Worm (Caenorhabditis elegans): ENCODE data around the gene tra-4.

The tra-4 gene

DNA sequence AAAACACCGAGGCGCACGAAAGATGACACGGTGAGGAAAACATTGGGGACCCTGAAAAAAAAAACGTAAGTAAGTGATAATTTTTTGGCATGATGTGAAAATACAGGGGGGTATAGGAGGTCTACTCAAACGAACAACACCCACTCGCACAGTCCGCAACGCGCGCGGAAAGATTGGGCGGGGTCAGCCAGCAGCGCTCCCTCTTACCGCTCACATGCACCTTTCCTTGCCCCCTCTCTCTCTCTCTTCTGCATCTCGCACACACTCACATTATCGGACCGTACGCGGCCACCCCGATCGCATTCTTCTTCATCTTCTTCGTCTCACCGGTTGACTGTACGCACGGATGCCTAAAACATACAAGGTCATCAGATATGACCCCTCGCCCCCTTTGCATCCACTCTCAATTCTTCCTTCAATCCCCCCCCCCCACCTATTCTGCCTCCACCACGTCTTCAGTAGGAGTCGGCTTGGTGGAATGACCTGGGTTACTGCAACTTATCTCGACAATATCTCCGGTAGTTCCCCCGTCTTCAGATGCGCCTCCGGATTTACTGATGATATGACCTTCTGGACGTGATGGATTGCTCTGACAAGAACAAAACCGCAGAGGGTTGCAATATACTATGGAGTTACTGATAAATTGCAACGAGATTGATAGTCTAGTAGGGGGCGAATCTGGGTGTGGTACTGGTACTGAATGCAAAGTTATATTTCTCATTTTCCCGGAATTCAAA lies 22.3 kb upstream of the tra-4 start, which contains the start of gene F53B3.5:
Gene F53B3.5, minus strand, starts transcription at position 51 of the 737 bp plus-strand sequence.
- TF ChIP-seq sea-1 (GFP tag; conservative IDR thresholded peaks at IDR 0.05) (peak; percentile 51; the same call in 1 of the 2 replicates), pes-1 (GFP tag; IDR thresholded peaks at IDR 0.05) (peak; percentile 46; the same call in 1 of the 2 replicates), hmg-4 (GFP tag; optimal IDR thresholded peaks at IDR 0.05) (peak; percentile 92), flt-1 (GFP tag; IDR thresholded peaks at IDR 0.05) (0 out of 2 replicates have a peak, but pooled peaks have one; percentile 12), ceh-13 (GFP tag; optimal IDR thresholded peaks at IDR 0.05) (peak; percentile 12), hnd-1 (tag; optimal IDR thresholded peaks at IDR 0.05) (no peak), ceh-36 (tag; optimal IDR thresholded peaks at IDR 0.05) (no peak), B0310.2 (tag; optimal IDR thresholded peaks at IDR 0.05) (no peak), F13C5.2 (tag; optimal IDR thresholded peaks at IDR 0.05) (peak; percentile 54)

DNA sequence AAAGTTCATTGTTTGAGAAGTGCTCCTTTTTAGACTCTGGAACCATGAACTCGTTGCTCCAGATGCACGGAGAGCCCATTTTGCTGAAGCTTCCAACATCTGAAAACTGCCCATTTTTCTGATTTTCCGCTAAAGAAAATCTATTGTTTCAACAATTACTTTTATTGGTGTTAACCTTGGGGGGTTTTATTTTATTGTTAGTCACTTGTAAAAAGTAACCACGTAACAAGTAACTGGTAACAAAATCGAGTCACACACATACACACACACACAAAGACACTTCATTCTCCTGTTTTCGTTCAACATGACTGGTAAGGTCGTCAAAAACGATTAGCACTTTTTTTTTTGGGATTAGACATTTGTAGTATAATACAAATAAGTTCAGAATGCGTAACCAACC lies 20.0 kb upstream of the tra-4 start:
- TF ChIP-seq B0310.2 (tag; optimal IDR thresholded peaks at IDR 0.05) (no peak), F13C5.2 (tag; optimal IDR thresholded peaks at IDR 0.05) (no peak), ceh-36 (tag; optimal IDR thresholded peaks at IDR 0.05) (no peak), sea-1 (GFP tag; conservative IDR thresholded peaks at IDR 0.05) (no peak), tra-4 (tag; optimal IDR thresholded peaks at IDR 0.05) (no peak), scrt-1 (GFP tag; IDR thresholded peaks at IDR 0.05) (no peak), hnd-1 (tag; optimal IDR thresholded peaks at IDR 0.05) (no peak), ceh-13 (GFP tag; optimal IDR thresholded peaks at IDR 0.05) (no peak), hmbx-1 (tag; optimal IDR thresholded peaks at IDR 0.05) (no peak), tbx-37 (GFP tag; conservative IDR thresholded peaks at IDR 0.05) (no peak), aly-1 (tag; optimal IDR thresholded peaks at IDR 0.05) (no peak), tbx-11 (GFP tag; IDR thresholded peaks at IDR 0.05) (no peak), flt-1 (GFP tag; IDR thresholded peaks at IDR 0.05) (no peak)

DNA sequence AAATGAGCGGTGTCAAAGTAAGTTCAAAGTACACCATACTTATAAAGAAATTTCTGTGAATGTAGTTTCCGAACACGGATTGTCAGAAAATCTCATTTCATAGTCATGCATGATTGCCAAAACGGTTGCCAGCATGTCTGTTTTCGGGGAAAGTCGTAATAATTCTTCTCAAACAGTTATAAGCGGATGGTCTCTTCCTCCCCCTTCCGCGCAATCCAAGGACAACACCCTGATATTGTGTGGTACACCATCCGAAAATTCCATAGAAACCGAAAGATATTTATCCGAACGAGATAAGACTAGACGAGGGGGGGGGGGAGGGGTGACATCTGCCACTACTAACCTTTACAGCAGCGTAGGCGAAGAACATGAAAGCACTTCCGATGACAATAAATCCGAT lies 17.2 kb upstream of the tra-4 start:
- TF ChIP-seq tbx-11 (GFP tag; IDR thresholded peaks at IDR 0.05) (no peak), pes-1 (GFP tag; IDR thresholded peaks at IDR 0.05) (no peak), ceh-36 (tag; optimal IDR thresholded peaks at IDR 0.05) (peak; percentile 19), ceh-13 (GFP tag; optimal IDR thresholded peaks at IDR 0.05) (no peak)

DNA sequence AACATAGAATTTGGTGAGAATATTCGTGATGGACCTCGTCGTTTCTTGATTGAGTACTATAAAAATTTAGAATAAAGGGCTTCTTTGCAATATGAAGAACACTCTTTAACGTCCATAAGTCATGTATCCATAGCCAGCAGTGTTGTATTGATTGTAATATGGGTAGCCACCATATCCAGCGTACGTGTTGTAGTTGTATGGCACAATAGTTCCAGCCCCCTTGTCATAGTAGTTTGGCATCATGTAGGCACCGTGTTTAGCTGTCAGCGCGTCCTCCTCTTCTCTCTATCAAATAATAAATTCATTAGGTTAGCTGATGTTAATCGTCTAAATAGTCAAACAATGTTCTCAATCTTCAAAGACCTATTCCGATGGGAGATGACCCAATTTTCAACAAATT lies 15.9 kb upstream of the tra-4 start:
- no peak for TF ChIP-seq ama-1 (optimal IDR thresholded peaks at IDR 0.05)
- no peak for TF ChIP-seq B0310.2 (tag; optimal IDR thresholded peaks at IDR 0.05)
- no peak for TF ChIP-seq hnd-1 (tag; optimal IDR thresholded peaks at IDR 0.05)
- TF ChIP-seq tbx-37 (GFP tag; conservative IDR thresholded peaks at IDR 0.05) = no peak
- TF ChIP-seq scrt-1 (GFP tag; IDR thresholded peaks at IDR 0.05) = no peak
- TF ChIP-seq tbx-11 (GFP tag; IDR thresholded peaks at IDR 0.05) = no peak
- TF ChIP-seq ets-7 (tag; optimal IDR thresholded peaks at IDR 0.05) = no peak
- TF ChIP-seq tra-4 (tag; optimal IDR thresholded peaks at IDR 0.05) = no peak
- TF ChIP-seq hmbx-1 (tag; optimal IDR thresholded peaks at IDR 0.05) = no peak
- no peak for TF ChIP-seq pes-1 (GFP tag; IDR thresholded peaks at IDR 0.05)
- TF ChIP-seq ceh-13 (GFP tag; optimal IDR thresholded peaks at IDR 0.05) = no peak
- no peak for TF ChIP-seq F13C5.2 (tag; optimal IDR thresholded peaks at IDR 0.05)
- no peak for TF ChIP-seq sea-1 (GFP tag; conservative IDR thresholded peaks at IDR 0.05)
- TF ChIP-seq flt-1 (GFP tag; IDR thresholded peaks at IDR 0.05) = no peak
- TF ChIP-seq ceh-36 (tag; optimal IDR thresholded peaks at IDR 0.05) = no peak

DNA sequence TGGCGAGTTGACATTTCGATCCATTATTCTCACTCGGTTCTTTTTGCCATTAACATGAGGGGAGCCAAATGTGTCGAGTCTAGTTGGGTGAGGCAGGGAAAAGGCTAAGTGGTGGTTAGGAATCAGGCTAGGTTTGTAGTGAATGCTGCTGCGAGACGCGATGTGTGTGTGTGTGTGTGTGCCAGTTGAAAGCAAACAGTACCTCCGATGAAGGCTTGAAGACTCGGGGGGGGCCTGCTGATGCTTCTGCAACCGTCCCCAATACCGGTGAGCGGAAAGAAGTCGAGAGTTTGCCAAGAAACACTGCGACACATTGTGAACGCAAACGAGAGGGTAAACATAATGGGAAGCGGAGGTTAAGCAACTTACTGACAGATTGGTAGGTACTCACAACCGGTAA lies 13.6 kb upstream of the tra-4 start, which contains the start of gene F53B3.3:
Gene F53B3.3, minus strand, starts transcription at position 101 of the 400 bp plus-strand sequence.
- TF ChIP-seq hmg-4 (GFP tag; optimal IDR thresholded peaks at IDR 0.05) (peak; percentile 36), flt-1 (GFP tag; IDR thresholded peaks at IDR 0.05) (0 out of 2 replicates have a peak, but pooled peaks have one; percentile 11), F13C5.2 (tag; optimal IDR thresholded peaks at IDR 0.05) (no peak)

DNA sequence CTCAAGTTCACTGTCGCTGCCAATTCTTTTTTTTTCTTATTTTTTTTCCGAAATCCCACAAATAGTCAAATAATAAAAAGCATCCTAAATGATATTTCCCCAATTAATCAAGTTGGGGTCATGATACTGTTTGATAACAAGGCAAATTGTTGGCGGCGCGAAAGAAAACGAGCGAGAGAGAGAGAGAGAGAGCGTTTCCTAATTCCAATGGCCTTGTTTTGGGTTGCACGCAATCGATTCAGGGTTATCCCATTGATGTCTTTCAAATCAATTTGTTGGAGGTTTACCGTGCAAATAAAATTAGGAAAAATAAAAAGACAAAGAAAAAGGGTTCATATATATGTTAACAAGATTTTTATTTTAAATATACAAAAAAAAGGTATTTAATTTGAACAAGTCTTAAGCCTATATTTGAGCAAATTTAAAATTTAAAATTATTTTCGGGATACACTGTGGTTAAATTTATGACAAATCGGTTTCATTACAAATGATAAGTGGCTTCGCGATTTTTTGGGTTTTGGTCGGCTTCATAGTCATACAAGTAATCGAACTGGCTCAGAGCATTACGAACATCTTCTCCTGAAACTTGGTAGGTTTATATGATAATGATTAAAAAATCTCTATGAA lies 8.3 kb upstream of the tra-4 start:
- TF ChIP-seq hnd-1 (tag; optimal IDR thresholded peaks at IDR 0.05) = no peak
- TF ChIP-seq scrt-1 (GFP tag; IDR thresholded peaks at IDR 0.05) = no peak
- no peak for TF ChIP-seq hmg-4 (GFP tag; optimal IDR thresholded peaks at IDR 0.05)
- no peak for TF ChIP-seq B0310.2 (tag; optimal IDR thresholded peaks at IDR 0.05)
- TF ChIP-seq ceh-13 (GFP tag; optimal IDR thresholded peaks at IDR 0.05) = no peak
- no peak for TF ChIP-seq hmbx-1 (tag; optimal IDR thresholded peaks at IDR 0.05)
- TF ChIP-seq tbx-37 (GFP tag; conservative IDR thresholded peaks at IDR 0.05) = no peak
- TF ChIP-seq sea-1 (GFP tag; conservative IDR thresholded peaks at IDR 0.05) = no peak
- no peak for TF ChIP-seq pes-1 (GFP tag; IDR thresholded peaks at IDR 0.05)
- TF ChIP-seq aly-1 (tag; optimal IDR thresholded peaks at IDR 0.05) = no peak
- TF ChIP-seq ets-7 (tag; optimal IDR thresholded peaks at IDR 0.05) = no peak
- no peak for TF ChIP-seq ceh-36 (tag; optimal IDR thresholded peaks at IDR 0.05)
- TF ChIP-seq flt-1 (GFP tag; IDR thresholded peaks at IDR 0.05) = no peak
- no peak for TF ChIP-seq tbx-11 (GFP tag; IDR thresholded peaks at IDR 0.05)
- no peak for TF ChIP-seq tra-4 (tag; optimal IDR thresholded peaks at IDR 0.05)
- no peak for TF ChIP-seq F13C5.2 (tag; optimal IDR thresholded peaks at IDR 0.05)

DNA sequence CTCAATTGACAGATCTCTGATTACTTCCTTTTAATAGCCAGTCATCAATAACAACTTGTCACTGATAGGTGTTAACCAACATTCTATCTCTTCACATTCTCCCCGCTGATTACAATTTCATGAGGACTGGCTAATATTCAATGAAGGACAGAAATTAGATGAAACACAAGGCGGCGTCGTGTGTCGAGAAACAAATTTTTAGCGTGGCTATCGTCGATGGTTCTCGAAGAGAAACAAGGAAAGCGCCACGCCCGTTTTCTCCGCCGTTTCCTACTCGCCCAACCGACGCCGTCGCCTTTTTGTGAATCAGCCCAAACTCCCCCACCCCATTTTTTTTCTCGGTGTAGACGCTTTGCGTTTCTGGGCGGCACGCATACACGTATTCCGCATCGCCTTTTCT lies 6.5 kb upstream of the tra-4 start, which contains the start of gene F53B3.6:
Gene F53B3.6, plus strand, starts transcription at position 284 of the 400 bp plus-strand sequence.
- TF ChIP-seq tbx-37 (GFP tag; conservative IDR thresholded peaks at IDR 0.05) (no peak), tbx-11 (GFP tag; IDR thresholded peaks at IDR 0.05) (no peak), aly-1 (tag; optimal IDR thresholded peaks at IDR 0.05) (no peak), ceh-36 (tag; optimal IDR thresholded peaks at IDR 0.05) (no peak), B0310.2 (tag; optimal IDR thresholded peaks at IDR 0.05) (no peak), flt-1 (GFP tag; IDR thresholded peaks at IDR 0.05) (no peak), F13C5.2 (tag; optimal IDR thresholded peaks at IDR 0.05) (no peak), ama-1 (optimal IDR thresholded peaks at IDR 0.05) (no peak), pes-1 (GFP tag; IDR thresholded peaks at IDR 0.05) (no peak), hnd-1 (tag; optimal IDR thresholded peaks at IDR 0.05) (no peak)

Data from whole organism, early embryonic.